Worm (Caenorhabditis elegans) whole organism, midembryonic: ENCODE data around the gene C53D6.10.

Source experiments
- flt-1 ChIP-seq: fragments of 200-800 bp; sonication (Bioruptor generic); IDR thresholded peaks from 2 replicates; pipeline ENCODE4 v1.3.6; 2022; ENCODE audit warnings: missing genetic modification characterization, missing compliant biosample characterization
- med-1 ChIP-seq: sonication (generic microtip); optimal IDR thresholded peaks from 2 replicates; lab custom pipeline; 2017; ENCODE audit warnings: missing genetic modification characterization, mild to moderate bottlenecking, missing compliant biosample characterization, antibody characterized with exemption, missing genetic modification reagents; ENCODE audit not compliant: insufficient read depth
- ref-1 ChIP-seq: fragments of 200-800 bp; sonication (Bioruptor generic); conservative IDR thresholded peaks from 2 replicates; pipeline ENCODE4 v1.3.6; 2022; ENCODE audit warnings: missing genetic modification reagents, missing genetic modification characterization, missing compliant biosample characterization
- ztf-23 ChIP-seq: fragments of 200-800 bp; sonication (Bioruptor generic); IDR thresholded peaks from 2 replicates; pipeline ENCODE4 v1.3.6; 2022; ENCODE audit warnings: missing genetic modification reagents, missing genetic modification characterization, missing compliant biosample characterization
- ztf-29 ChIP-seq: fragments of 200-800 bp; sonication (Bioruptor generic); IDR thresholded peaks from 2 replicates; pipeline ENCODE4 v1.3.6; 2022; ENCODE audit warnings: missing genetic modification reagents, missing genetic modification characterization, missing compliant biosample characterization

- TF ChIP-seq ztf-29 (GFP tag; lab: Robert Waterston, UW) (no peak), med-1 (GFP tag; lab: Kevin White, UChicago) (no peak), flt-1 (GFP tag; lab: Robert Waterston, UW) (no peak), ztf-23 (GFP tag; lab: Robert Waterston, UW) (no peak), ref-1 (GFP tag; lab: Robert Waterston, UW) (no peak)
These were observed 47.8 kb upstream of the C53D6.10 start, which contains the start of gene twk-8 for ce11 chrIV:9082055-9082454.
